Worm (Caenorhabditis elegans) whole organism, L4 larva: Measurements from ENCODE around the gene srx-85.

Source experiments
- pha-4 ChIP-seq, 2 experiments: fragments of 150-350 bp in 1 of 2; fragments of 200-800 bp in 1 of 2; sonication (Bioruptor generic) in 1 of 2; IDR thresholded peaks in 1 of 2; optimal IDR thresholded peaks in 1 of 2; 2 replicates each; pipeline versions ENCODE4 v1.3.6 to Lab custom; 2014 to 2022; ENCODE audit warnings: missing genetic modification characterization in 2 of 2, missing genetic modification reagents in 2 of 2, missing biosample characterization in 1 of 2, missing compliant biosample characterization in 1 of 2
- ztf-11 ChIP-seq: fragments of 150-350 bp; optimal IDR thresholded peaks from 2 replicates; lab custom pipeline; 2014; ENCODE audit warnings: missing biosample characterization, missing genetic modification characterization

- no peak for TF ChIP-seq ztf-11 (tag; lab: Kevin White, UChicago)
- no peak for TF ChIP-seq pha-4 (GFP tag; IDR thresholded peaks at IDR 0.05; lab: Robert Waterston, UW)
- no peak for TF ChIP-seq pha-4 (tag; optimal IDR thresholded peaks at IDR 0.05; lab: Kevin White, UChicago)
Measured at ce11 chrV:11548914-11549406, 3.5 kb upstream of the srx-85 start, which contains the start of the genes F38B7.17 and F38B7.3.
